Worm (Caenorhabditis elegans) whole organism, L2 larva: ENCODE data around the gene AH6.3.

Experiments
- F13H6.1 ChIP-seq: sonication (generic microtip); optimal IDR thresholded peaks from 2 replicates; lab custom pipeline; 2016; ENCODE audit warnings: missing genetic modification characterization, missing compliant biosample characterization
- aly-2 ChIP-seq: fragments of 150-350 bp; optimal IDR thresholded peaks from 2 replicates; lab custom pipeline; 2014; ENCODE audit warnings: missing biosample characterization, missing genetic modification characterization
- fos-1 ChIP-seq: fragments of 150-350 bp; optimal IDR thresholded peaks from 2 replicates; lab custom pipeline; 2014; ENCODE audit warnings: missing biosample characterization, missing genetic modification characterization
- lin-39 ChIP-seq: fragments of 150-350 bp; optimal IDR thresholded peaks from 2 replicates; lab custom pipeline; 2014; ENCODE audit warnings: missing biosample characterization, missing genetic modification reagents, missing genetic modification characterization
- mdl-1 ChIP-seq, 2 experiments: fragments of 150-350 bp in 1 of 2; sonication (generic microtip) in 1 of 2; optimal IDR thresholded peaks; 2 replicates each; lab custom pipeline; 2017; ENCODE audit warnings: missing biosample characterization in 2 of 2, missing genetic modification characterization in 2 of 2
- nhr-237 ChIP-seq: fragments of 150-350 bp; optimal IDR thresholded peaks from 2 replicates; lab custom pipeline; 2014; ENCODE audit warnings: missing biosample characterization, missing genetic modification characterization
- nhr-6 ChIP-seq: fragments of 150-350 bp; optimal IDR thresholded peaks from 2 replicates; lab custom pipeline; 2014; ENCODE audit warnings: missing biosample characterization, missing genetic modification characterization
- peb-1 ChIP-seq: fragments of 150-350 bp; optimal IDR thresholded peaks from 2 replicates; lab custom pipeline; 2014; ENCODE audit warnings: missing biosample characterization, missing genetic modification characterization
- unc-55 ChIP-seq: fragments of 150-350 bp; sonication (generic microtip); optimal IDR thresholded peaks from 3 replicates; lab custom pipeline; 2014; ENCODE audit warnings: missing biosample characterization, missing genetic modification reagents, missing genetic modification characterization
- unc-62 ChIP-seq: fragments of 150-350 bp; optimal IDR thresholded peaks from 2 replicates; lab custom pipeline; 2014; ENCODE audit warnings: missing biosample characterization, missing genetic modification reagents, missing genetic modification characterization
- ztf-4 ChIP-seq: fragments of 150-350 bp; optimal IDR thresholded peaks from 2 replicates; lab custom pipeline; 2014; ENCODE audit warnings: missing biosample characterization, missing genetic modification characterization

ce11 chrII:9482529-9482928 is 36.3 kb upstream of the AH6.3 start:
- TF ChIP-seq peb-1 (no peak), nhr-6 (tag; lab: Kevin White, UChicago) (no peak), mdl-1 (tag; optimal IDR thresholded peaks at IDR 0.05; lab: Kevin White, UChicago) (no peak), unc-62 (GFP tag; lab: Kevin White, UChicago) (no peak), fos-1 (no peak), lin-39 (tag; lab: Kevin White, UChicago) (no peak), unc-55 (GFP tag; lab: Kevin White, UChicago) (no peak), ztf-4 (no peak), nhr-237 (tag; lab: Kevin White, UChicago) (no peak), F13H6.1 (tag; lab: Kevin White, UChicago) (no peak), aly-2 (tag; lab: Kevin White, UChicago) (no peak)
